Fruit fly (Drosophila melanogaster) whole organism, prepupa: ENCODE measurements around the gene Nubp2.

Experiments
- CG16779 ChIP-seq: fragments of 200-800 bp; sonication (Bioruptor generic); optimal IDR thresholded peaks from 3 replicates; lab custom pipeline; 2017; ENCODE audit warnings: missing biosample characterization, mild to moderate bottlenecking, missing genetic modification characterization
- CG32006 ChIP-seq: fragments of 200-800 bp; sonication (Bioruptor generic); optimal IDR thresholded peaks from 3 replicates; lab custom pipeline; 2017; ENCODE audit warnings: missing biosample characterization, mild to moderate bottlenecking, missing genetic modification characterization
- Ets21C ChIP-seq: fragments of 200-800 bp; sonication (Bioruptor generic); optimal IDR thresholded peaks from 3 replicates; lab custom pipeline; 2016; ENCODE audit warnings: missing biosample characterization, missing genetic modification characterization
- achi ChIP-seq: fragments of 200-800 bp; sonication (Bioruptor generic); optimal IDR thresholded peaks from 3 replicates; lab custom pipeline; 2016; ENCODE audit warnings: missing biosample characterization, missing genetic modification characterization
- salr ChIP-seq, 2 experiments: fragments of 200-800 bp; sonication (Bioruptor generic); optimal IDR thresholded peaks; 3 replicates each; lab custom pipeline; 2016 to 2018; ENCODE audit warnings: missing biosample characterization in 2 of 2, missing genetic modification characterization in 2 of 2, mild to moderate bottlenecking in 1 of 2

- TF ChIP-seq CG32006 (GFP tag; lab: Kevin White, UChicago): peak; percentile 50
- no peak for TF ChIP-seq CG16779 (tag; lab: Kevin White, UChicago)
- no peak for TF ChIP-seq salr (GFP tag; optimal IDR thresholded peaks at IDR 0.05; lab: Kevin White, UChicago)
- no peak for TF ChIP-seq Ets21C (GFP tag; lab: Kevin White, UChicago)
- peak; percentile 1 for TF ChIP-seq achi
These were observed 32.1 kb upstream of the Nubp2 start for dm6 chr3L:20494262-20494601.
